Worm (Caenorhabditis elegans): ENCODE measurements around the gene Y50E8A.10.

- TF ChIP-seq unc-39 (tag; optimal IDR thresholded peaks at IDR 0.05), result no peak
- TF ChIP-seq blmp-1 (tag; optimal IDR thresholded peaks at IDR 0.05), result no peak
- TF ChIP-seq snpc-4 (tag; optimal IDR thresholded peaks at IDR 0.05), result no peak
- no peak for TF ChIP-seq pha-4 (tag; optimal IDR thresholded peaks at IDR 0.05)
- TF ChIP-seq unc-62 (GFP tag; optimal IDR thresholded peaks at IDR 0.05), result peak; percentile 78
- no peak for TF ChIP-seq mep-1 (tag; optimal IDR thresholded peaks at IDR 0.05)
- TF ChIP-seq sptf-1 (tag; optimal IDR thresholded peaks at IDR 0.05), result no peak
- no peak for TF ChIP-seq nhr-76 (tag; optimal IDR thresholded peaks at IDR 0.05)
- no peak for TF ChIP-seq ces-1 (GFP tag; optimal IDR thresholded peaks at IDR 0.05)
- TF ChIP-seq lin-13 (tag; optimal IDR thresholded peaks at IDR 0.05), result no peak
- peak; percentile 44 for TF ChIP-seq elt-3 (tag; optimal IDR thresholded peaks at IDR 0.05)
- no peak for TF ChIP-seq nhr-28 (tag; optimal IDR thresholded peaks at IDR 0.05)
- TF ChIP-seq mab-5 (tag; optimal IDR thresholded peaks at IDR 0.05), result no peak
These were observed 26.5 kb downstream of the Y50E8A.10 start for ce11 chrV:14806204-14806737.

All from whole organism, mixed stage, embryonic.